Fruit fly (Drosophila melanogaster) S2 (cell line): ENCODE measurements around the gene esc.

Source experiments
- CG8478 ChIP-seq: fragments of >200 bp; optimal IDR thresholded peaks from 2 replicates; lab custom pipeline; 2018
- CTCF ChIP-seq, 2 experiments: fragments of >200 bp; optimal IDR thresholded peaks; 2 replicates each; lab custom pipeline; 2018

DNA sequence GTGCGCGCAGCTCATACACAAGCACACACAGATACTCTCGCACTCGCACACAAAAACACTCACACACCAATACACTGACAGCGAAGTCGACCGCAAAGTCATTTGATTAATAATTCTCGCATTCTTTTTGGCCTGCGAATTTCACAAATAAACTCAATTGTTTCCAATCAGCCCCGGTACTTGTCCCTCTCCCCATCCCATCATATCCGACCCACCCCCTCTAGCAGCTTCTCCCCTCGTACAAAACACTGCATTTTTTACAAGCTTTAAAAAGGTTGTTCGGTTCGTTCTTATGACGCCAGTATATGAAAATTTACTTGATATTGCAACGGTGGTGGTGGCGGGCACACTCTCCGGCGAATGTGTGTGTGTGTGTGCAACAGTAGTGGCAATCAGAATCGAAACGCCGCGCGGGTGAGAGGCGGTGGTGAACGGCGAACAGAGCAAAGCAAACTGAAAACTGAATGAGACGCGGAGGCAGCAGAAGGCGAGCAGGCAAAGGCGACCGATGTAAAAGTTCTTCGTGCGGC, 21.4 kb downstream of the esc start:
- TF ChIP-seq CTCF (optimal IDR thresholded peaks at IDR 0.05; lab: Kevin White, UChicago) (no peak), CG8478 (lab: Kevin White, UChicago) (no peak)
